Fruit fly (Drosophila melanogaster) whole organism, prepupa: ENCODE data around the gene Pdhb.

Experiments
- CG11902 ChIP-seq: fragments of 200-800 bp; sonication (Bioruptor generic); optimal IDR thresholded peaks from 3 replicates; lab custom pipeline; 2016; ENCODE audit warnings: missing biosample characterization, missing genetic modification characterization
- CG16779 ChIP-seq: fragments of 200-800 bp; sonication (Bioruptor generic); optimal IDR thresholded peaks from 3 replicates; lab custom pipeline; 2017; ENCODE audit warnings: missing biosample characterization, mild to moderate bottlenecking, missing genetic modification characterization
- CG3032 ChIP-seq: fragments of 200-800 bp; optimal IDR thresholded peaks from 2 replicates; lab custom pipeline; 2019; ENCODE audit warnings: missing biosample characterization, mild to moderate bottlenecking, missing genetic modification characterization, moderate library complexity
- CG3919 ChIP-seq: fragments of 200-800 bp; sonication (Bioruptor generic); optimal IDR thresholded peaks from 3 replicates; lab custom pipeline; 2016; ENCODE audit warnings: missing biosample characterization, missing genetic modification characterization
- CG6163 ChIP-seq: fragments of 200-800 bp; sonication (Bioruptor generic); IDR thresholded peaks from 3 replicates; pipeline ENCODE4 v1.3.6; 2022; ENCODE audit warnings: missing biosample characterization, missing genetic modification characterization
- CG6792 ChIP-seq: fragments of 200-800 bp; sonication (Bioruptor generic); optimal IDR thresholded peaks from 3 replicates; lab custom pipeline; 2016; ENCODE audit warnings: missing biosample characterization, missing genetic modification characterization
- CG8119 ChIP-seq: fragments of 200-800 bp; sonication (Bioruptor generic); IDR thresholded peaks from 3 replicates; pipeline ENCODE4 v1.3.6; 2022; ENCODE audit warnings: missing biosample characterization, missing genetic modification characterization
- CG8632 ChIP-seq: fragments of 200-800 bp; sonication (Bioruptor generic); optimal IDR thresholded peaks from 3 replicates; lab custom pipeline; 2016; ENCODE audit warnings: missing biosample characterization, missing genetic modification characterization
- Hr39 ChIP-seq: fragments of 200-800 bp; sonication (Bioruptor generic); optimal IDR thresholded peaks from 2 replicates; lab custom pipeline; 2016; ENCODE audit warnings: missing biosample characterization, missing genetic modification characterization
- OdsH ChIP-seq: fragments of 200-800 bp; sonication (Bioruptor generic); optimal IDR thresholded peaks from 3 replicates; lab custom pipeline; 2016; ENCODE audit warnings: missing biosample characterization, missing genetic modification characterization
- Sox14 ChIP-seq: fragments of 200-800 bp; sonication (Bioruptor generic); optimal IDR thresholded peaks from 3 replicates; lab custom pipeline; 2016; ENCODE audit warnings: missing biosample characterization, missing genetic modification characterization
- dac ChIP-seq: fragments of 200-800 bp; sonication (Bioruptor generic); optimal IDR thresholded peaks from 2 replicates; lab custom pipeline; 2017; ENCODE audit warnings: missing biosample characterization, mild to moderate bottlenecking, missing genetic modification characterization
- pdm3 ChIP-seq: fragments of 200-800 bp; sonication (Bioruptor generic); optimal IDR thresholded peaks from 3 replicates; lab custom pipeline; 2016; ENCODE audit warnings: missing biosample characterization, missing genetic modification characterization

- no peak for TF ChIP-seq CG16779
- no peak for TF ChIP-seq OdsH (GFP tag; lab: Kevin White, UChicago)
- no peak for TF ChIP-seq CG3919 (GFP tag; lab: Kevin White, UChicago)
- TF ChIP-seq CG8632 (GFP tag; lab: Kevin White, UChicago) = no peak
- no peak for TF ChIP-seq CG3032
- TF ChIP-seq Sox14 (GFP tag; lab: Kevin White, UChicago) = no peak
- no peak for TF ChIP-seq CG6163 (GFP tag; lab: Robert Waterston, UW)
- TF ChIP-seq CG11902 (GFP tag; lab: Kevin White, UChicago) = no peak
- TF ChIP-seq dac = no peak
- no peak for TF ChIP-seq CG8119 (GFP tag; lab: Robert Waterston, UW)
- TF ChIP-seq Hr39 = no peak
- no peak for TF ChIP-seq CG6792 (GFP tag; lab: Kevin White, UChicago)
- TF ChIP-seq pdm3 = no peak
These were observed 14.8 kb upstream of the Pdhb start for dm6 chr3R:29098022-29098421.
